Worm (Caenorhabditis elegans): ENCODE results near the gene T05C12.11.
A peak's percentile ranks its signal among the peaks of the same experiment; 100 is the strongest.

DNA sequence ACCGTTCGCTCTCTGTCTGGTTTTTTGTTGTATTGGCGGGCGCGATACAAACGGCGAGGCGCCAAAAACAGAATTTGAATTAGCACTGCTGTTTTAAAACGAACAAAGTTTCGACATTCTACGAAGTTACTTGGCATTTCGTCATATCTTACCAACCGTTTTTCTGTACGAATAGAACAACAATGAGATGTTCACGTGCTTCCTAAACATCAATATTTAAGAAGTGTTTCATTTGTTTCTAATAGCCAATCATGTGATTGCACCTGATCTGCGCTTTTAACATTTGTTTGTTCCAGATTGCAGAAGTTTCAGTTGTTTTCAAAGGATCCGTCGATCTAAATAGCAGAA lies 41.3 kb downstream of the T05C12.11 start:
- peak; percentile 56 for TF ChIP-seq mep-1 (tag; optimal IDR thresholded peaks at IDR 0.05)
- TF ChIP-seq jun-1 (tag; optimal IDR thresholded peaks at IDR 0.05): no peak
- no peak for TF ChIP-seq lin-15B (tag; optimal IDR thresholded peaks at IDR 0.05)
- no peak for TF ChIP-seq ztf-11 (tag; optimal IDR thresholded peaks at IDR 0.05)
- TF ChIP-seq mes-2 (tag; optimal IDR thresholded peaks at IDR 0.05; ENCODE audit: poor library complexity, severe bottlenecking): no peak
- TF ChIP-seq F37D6.2 (tag; optimal IDR thresholded peaks at IDR 0.05): no peak
- TF ChIP-seq nhr-76 (tag; optimal IDR thresholded peaks at IDR 0.05): no peak
- no peak for TF ChIP-seq unc-39 (tag; optimal IDR thresholded peaks at IDR 0.05)
- TF ChIP-seq unc-130 (GFP tag; optimal IDR thresholded peaks at IDR 0.05): no peak
- TF ChIP-seq ama-1 (optimal IDR thresholded peaks at IDR 0.05): no peak
- no peak for TF ChIP-seq mxl-3 (GFP tag; optimal IDR thresholded peaks at IDR 0.05)
- TF ChIP-seq cey-2 (tag; optimal IDR thresholded peaks at IDR 0.05; ENCODE audit: borderline replicate concordance, insufficient read depth): no peak

Measured in whole organism, L4 larva.